Fruit fly (Drosophila melanogaster): ENCODE measurements around the gene Hex-A.
A peak's percentile ranks its signal among the peaks of the same experiment; 100 is the strongest.

The Hex-A gene

DNA sequence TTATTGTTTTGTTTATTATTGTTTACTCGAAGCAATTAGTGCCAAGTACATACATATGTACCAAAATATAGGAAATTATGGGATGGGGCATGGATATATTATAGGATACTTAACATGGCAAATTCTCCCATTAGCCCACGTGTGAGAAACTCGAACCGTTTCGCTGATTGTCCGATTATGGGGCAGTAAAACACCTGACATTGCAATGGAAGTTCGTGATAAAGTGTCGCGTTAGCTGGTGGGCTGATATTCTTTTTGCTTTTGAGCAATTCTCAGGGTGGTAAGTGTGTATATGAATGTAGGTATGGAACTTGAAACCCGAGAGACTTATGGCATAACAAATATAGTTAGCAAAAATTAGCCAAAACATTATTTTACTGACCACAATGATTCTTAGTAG lies 7.5 kb upstream of the Hex-A start:
- TF ChIP-seq psq (optimal IDR thresholded peaks at IDR 0.05) = no peak
- no peak for TF ChIP-seq EcR (GFP tag; optimal IDR thresholded peaks at IDR 0.05)
- no peak for TF ChIP-seq pan (optimal IDR thresholded peaks at IDR 0.05)
- no peak for TF ChIP-seq CG8478 (optimal IDR thresholded peaks at IDR 0.05)
- no peak for TF ChIP-seq usp (GFP tag; optimal IDR thresholded peaks at IDR 0.05)
- no peak for TF ChIP-seq Dll (optimal IDR thresholded peaks at IDR 0.05)

DNA sequence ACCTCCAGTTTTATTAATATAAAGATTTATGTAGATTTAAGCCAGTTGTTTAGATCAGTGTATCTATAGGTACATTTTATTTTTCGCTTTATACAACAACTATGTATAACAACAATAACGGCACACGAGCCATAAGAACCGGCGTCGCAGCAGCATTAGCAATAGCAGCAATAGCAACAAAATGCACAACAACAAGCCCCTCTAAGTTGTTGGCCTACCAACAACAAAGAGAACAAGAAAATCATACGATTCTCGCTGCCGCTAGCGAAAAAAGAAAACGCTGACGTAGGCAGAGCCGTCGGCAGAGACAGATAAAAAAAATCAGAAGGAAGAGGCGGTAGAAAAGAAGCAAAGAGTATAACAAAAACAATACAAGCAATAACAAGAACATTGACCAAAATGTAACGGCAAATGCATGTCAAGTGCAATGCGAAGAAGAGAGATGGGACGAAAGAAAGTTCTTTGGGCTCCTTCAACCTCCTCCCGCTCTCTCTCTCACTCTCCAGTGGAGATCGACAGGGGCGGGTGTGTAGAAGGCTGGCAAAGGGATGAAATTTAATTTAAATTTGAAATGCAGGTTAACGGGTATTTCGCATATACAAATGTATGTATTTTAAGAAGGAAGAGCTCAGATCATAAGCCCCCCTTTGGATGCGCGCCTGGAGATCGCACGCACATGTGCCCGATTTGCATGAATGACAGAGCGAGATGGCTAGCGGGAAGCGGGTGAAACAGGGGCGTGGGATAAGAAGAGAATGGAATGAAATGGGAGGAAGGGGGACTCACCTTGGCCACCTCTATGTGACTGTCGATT lies 6.6 kb upstream of the Hex-A start:
- TF ChIP-seq usp (GFP tag; optimal IDR thresholded peaks at IDR 0.05) (no peak), pan (optimal IDR thresholded peaks at IDR 0.05) (no peak), psq (optimal IDR thresholded peaks at IDR 0.05) (peak; percentile 39), EcR (GFP tag; optimal IDR thresholded peaks at IDR 0.05) (peak in 1 of 2 experiments; percentile 60)

- TF ChIP-seq psq (optimal IDR thresholded peaks at IDR 0.05) = no peak
- TF ChIP-seq CG8478 (optimal IDR thresholded peaks at IDR 0.05) = no peak
- no peak for TF ChIP-seq pan (optimal IDR thresholded peaks at IDR 0.05)
- no peak for TF ChIP-seq Dll (optimal IDR thresholded peaks at IDR 0.05)
- TF ChIP-seq usp (GFP tag; optimal IDR thresholded peaks at IDR 0.05) = no peak
- TF ChIP-seq EcR (GFP tag; optimal IDR thresholded peaks at IDR 0.05) = no peak
Observed at dm6 chrX:9579918-9580521, 5.5 kb upstream of the Hex-A start, which contains the start of gene LPCAT. LPCAT (minus strand) TSS chrX:9579987.

- TF ChIP-seq pan (optimal IDR thresholded peaks at IDR 0.05) (no peak), Dll (optimal IDR thresholded peaks at IDR 0.05) (no peak), psq (optimal IDR thresholded peaks at IDR 0.05) (no peak), CG8478 (optimal IDR thresholded peaks at IDR 0.05) (no peak), EcR (GFP tag; optimal IDR thresholded peaks at IDR 0.05) (no peak), usp (GFP tag; optimal IDR thresholded peaks at IDR 0.05) (no peak)
Observed at dm6 chrX:9580544-9580943, 4.9 kb upstream of the Hex-A start.

DNA sequence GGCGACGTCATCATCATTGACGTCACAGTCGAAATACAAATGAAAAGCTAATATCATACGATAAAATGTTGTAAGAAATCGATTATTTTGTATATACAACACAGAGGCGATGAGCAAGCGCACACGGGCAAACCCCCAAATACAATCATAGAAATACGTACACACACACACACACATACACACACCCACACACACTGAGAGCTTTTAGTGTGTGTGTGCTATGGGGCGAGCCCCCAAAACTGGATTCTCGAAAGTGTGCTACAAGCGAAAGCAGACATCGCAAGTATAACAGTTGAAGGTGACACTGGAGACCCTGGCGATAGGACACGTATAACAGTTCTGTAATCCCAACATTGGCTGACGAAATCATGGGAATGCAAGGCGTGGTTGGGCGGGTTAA lies 3.6 kb upstream of the Hex-A start:
- no peak for TF ChIP-seq EcR (GFP tag; optimal IDR thresholded peaks at IDR 0.05)
- TF ChIP-seq CG8478 (optimal IDR thresholded peaks at IDR 0.05) = no peak
- no peak for TF ChIP-seq psq (optimal IDR thresholded peaks at IDR 0.05)

DNA sequence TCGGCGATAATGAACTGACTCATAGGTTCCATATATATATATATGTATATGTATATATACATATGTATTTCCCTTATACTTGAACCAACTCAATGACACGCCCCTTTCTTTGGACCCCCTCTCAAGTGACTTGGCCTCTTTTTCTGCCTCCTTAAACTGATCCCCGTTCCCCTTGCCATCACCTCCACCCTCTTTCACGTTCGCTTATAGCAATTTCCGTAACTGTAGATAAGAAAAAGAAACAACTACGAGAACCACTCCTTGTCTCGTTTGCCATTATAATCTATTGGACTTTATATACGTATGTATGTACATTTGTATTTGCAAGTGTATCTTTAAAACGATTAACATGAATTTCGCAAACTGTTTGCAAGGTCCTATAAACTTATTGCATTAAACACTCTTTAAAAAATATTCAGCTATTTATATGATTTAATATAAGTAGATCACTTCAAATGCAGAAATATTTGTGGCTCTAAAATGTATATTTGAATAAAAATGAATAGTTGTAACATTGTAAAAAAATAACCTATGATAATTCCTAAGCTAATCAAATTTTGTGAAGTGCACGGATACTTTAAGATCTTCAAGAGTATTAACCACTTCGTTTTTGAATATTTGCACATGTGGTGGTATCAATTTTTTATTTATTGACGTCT lies 2.7 kb upstream of the Hex-A start:
- TF ChIP-seq pan (optimal IDR thresholded peaks at IDR 0.05) (no peak), CG8478 (optimal IDR thresholded peaks at IDR 0.05) (no peak), EcR (GFP tag; optimal IDR thresholded peaks at IDR 0.05) (no peak), usp (GFP tag; optimal IDR thresholded peaks at IDR 0.05) (no peak)

dm6 chrX:9583440-9584103 lies 1.9 kb upstream of the Hex-A start:
- TF ChIP-seq psq (optimal IDR thresholded peaks at IDR 0.05) = no peak
- no peak for TF ChIP-seq pan (optimal IDR thresholded peaks at IDR 0.05)
- TF ChIP-seq EcR (GFP tag; optimal IDR thresholded peaks at IDR 0.05) = peak in 1 of 2 experiments; percentile 52

DNA sequence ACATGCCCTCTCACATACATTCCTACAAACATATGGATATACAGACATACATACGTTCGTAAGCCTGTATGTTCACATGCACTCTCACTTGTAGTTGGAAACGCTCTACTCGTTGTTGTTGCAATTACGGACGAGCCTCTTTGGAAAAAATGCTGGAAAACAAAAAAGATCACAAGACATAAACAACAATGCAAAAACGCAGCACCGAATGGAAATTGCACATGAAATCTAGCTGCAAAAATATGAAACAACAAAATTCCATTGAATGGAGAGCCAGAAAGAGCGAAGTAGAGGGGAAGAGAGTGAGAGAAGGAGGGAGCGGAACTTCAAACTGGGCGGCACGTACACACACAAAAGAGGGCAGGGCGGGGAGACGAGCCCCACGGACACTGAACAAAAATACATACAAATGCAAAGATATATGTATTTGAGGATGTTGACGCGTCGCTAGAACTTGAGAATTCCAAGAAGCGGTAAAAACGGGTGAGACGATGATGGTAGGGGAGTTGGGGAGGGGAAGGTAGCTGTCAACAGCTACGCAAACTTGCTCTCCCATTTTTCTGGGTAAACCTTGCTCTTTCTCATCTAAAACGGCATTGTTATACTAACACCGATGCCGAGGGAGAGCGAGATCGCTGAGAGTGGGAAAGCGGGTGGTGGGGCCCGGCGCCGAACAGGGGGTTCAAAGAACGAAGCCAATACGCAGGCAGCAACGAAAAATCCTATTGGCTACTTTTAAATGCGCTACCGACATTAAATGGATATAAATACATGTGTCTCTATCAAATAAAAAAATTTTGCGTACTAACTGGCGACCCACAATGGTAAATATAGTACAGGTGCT lies 1.1 kb upstream of the Hex-A start:
- no peak for TF ChIP-seq usp (GFP tag; optimal IDR thresholded peaks at IDR 0.05)
- TF ChIP-seq CG8478 (optimal IDR thresholded peaks at IDR 0.05) = no peak
- TF ChIP-seq Dll (optimal IDR thresholded peaks at IDR 0.05) = peak; percentile 86
- TF ChIP-seq EcR (GFP tag; optimal IDR thresholded peaks at IDR 0.05) = peak; percentile 69 to 86

DNA sequence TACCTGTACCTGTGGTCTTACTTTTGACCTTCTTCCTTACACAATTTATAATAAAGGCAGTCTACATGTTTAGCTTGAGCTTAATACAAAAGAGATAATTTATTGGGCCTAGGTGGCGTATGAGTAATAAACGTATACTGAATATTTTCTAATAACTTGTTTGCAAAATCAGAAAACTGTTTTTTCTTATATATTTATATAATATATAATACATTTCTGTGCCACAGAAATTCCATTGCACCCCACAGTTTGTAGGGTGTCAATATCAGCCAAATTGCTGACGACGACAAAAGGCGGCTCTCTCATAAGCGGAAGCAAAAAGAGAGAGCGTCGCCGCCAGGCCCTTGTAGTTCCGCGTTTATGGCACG lies 543 bp upstream of the Hex-A start:
- TF ChIP-seq psq (optimal IDR thresholded peaks at IDR 0.05) = no peak
- no peak for TF ChIP-seq Dll (optimal IDR thresholded peaks at IDR 0.05)
- no peak for TF ChIP-seq pan (optimal IDR thresholded peaks at IDR 0.05)

dm6 chrX:9586038-9586437 lies 563 bp downstream of the Hex-A start:
- TF ChIP-seq EcR (GFP tag; optimal IDR thresholded peaks at IDR 0.05) (no peak), pan (optimal IDR thresholded peaks at IDR 0.05) (peak; percentile 57), CG8478 (optimal IDR thresholded peaks at IDR 0.05) (no peak), usp (GFP tag; optimal IDR thresholded peaks at IDR 0.05) (no peak), psq (optimal IDR thresholded peaks at IDR 0.05) (no peak), Dll (optimal IDR thresholded peaks at IDR 0.05) (no peak)

- TF ChIP-seq usp (GFP tag; optimal IDR thresholded peaks at IDR 0.05) = no peak
- no peak for TF ChIP-seq pan (optimal IDR thresholded peaks at IDR 0.05)
- TF ChIP-seq psq (optimal IDR thresholded peaks at IDR 0.05) = no peak
- no peak for TF ChIP-seq Dll (optimal IDR thresholded peaks at IDR 0.05)
- TF ChIP-seq EcR (GFP tag; optimal IDR thresholded peaks at IDR 0.05) = no peak
- TF ChIP-seq CG8478 (optimal IDR thresholded peaks at IDR 0.05) = no peak
Observed at dm6 chrX:9586627-9587026, 1.2 kb downstream of the Hex-A start.

Data from whole organism.